Worm (Caenorhabditis elegans) whole organism, early embryonic: ENCODE data around the gene ceh-22.

ENCODE experiments used
- B0310.2 ChIP-seq: sonication (generic microtip); optimal IDR thresholded peaks from 2 replicates; lab custom pipeline; 2016; ENCODE audit warnings: mild to moderate bottlenecking, missing genetic modification characterization, missing compliant biosample characterization
- F13C5.2 ChIP-seq: sonication (generic microtip); optimal IDR thresholded peaks from 2 replicates; lab custom pipeline; 2017; ENCODE audit warnings: mild to moderate bottlenecking, missing genetic modification characterization, inconsistent platforms, missing compliant biosample characterization
- aly-1 ChIP-seq: sonication (generic microtip); optimal IDR thresholded peaks from 2 replicates; lab custom pipeline; 2016; ENCODE audit warnings: missing genetic modification characterization, missing compliant biosample characterization
- ama-1 ChIP-seq: fragments of 150-350 bp; optimal IDR thresholded peaks from 2 replicates; lab custom pipeline; 2014
- ceh-13 ChIP-seq: fragments of 200-800 bp; sonication (Bioruptor generic); optimal IDR thresholded peaks from 2 replicates; lab custom pipeline; 2018; ENCODE audit warnings: mild to moderate bottlenecking, missing genetic modification characterization, missing compliant biosample characterization
- ceh-36 ChIP-seq: sonication (generic microtip); optimal IDR thresholded peaks from 2 replicates; lab custom pipeline; 2016; ENCODE audit warnings: missing genetic modification characterization, inconsistent platforms, missing compliant biosample characterization
- ets-7 ChIP-seq: sonication (generic microtip); optimal IDR thresholded peaks from 2 replicates; lab custom pipeline; 2016; ENCODE audit warnings: missing genotype, missing genetic modification characterization, missing compliant biosample characterization
- flt-1 ChIP-seq: fragments of 200-800 bp; sonication (Bioruptor generic); IDR thresholded peaks from 2 replicates; pipeline ENCODE4 v1.3.6; 2022; ENCODE audit warnings: missing genetic modification characterization, missing compliant biosample characterization
- hmbx-1 ChIP-seq: sonication (generic microtip); optimal IDR thresholded peaks from 2 replicates; lab custom pipeline; 2016; ENCODE audit warnings: mild to moderate bottlenecking, missing genetic modification characterization, missing compliant biosample characterization
- hmg-4 ChIP-seq: fragments of 200-800 bp; sonication (Bioruptor generic); optimal IDR thresholded peaks from 2 replicates; lab custom pipeline; 2018; ENCODE audit warnings: mild to moderate bottlenecking, missing genetic modification characterization, missing compliant biosample characterization
- hnd-1 ChIP-seq: sonication (generic microtip); optimal IDR thresholded peaks from 2 replicates; lab custom pipeline; 2016; ENCODE audit warnings: missing genetic modification characterization, missing compliant biosample characterization
- pes-1 ChIP-seq: fragments of 200-800 bp; sonication (Bioruptor generic); IDR thresholded peaks from 2 replicates; pipeline ENCODE4 v1.3.6; 2022; ENCODE audit warnings: missing genetic modification reagents, missing genetic modification characterization, missing compliant biosample characterization
- scrt-1 ChIP-seq: fragments of 200-800 bp; sonication (Bioruptor generic); IDR thresholded peaks from 2 replicates; pipeline ENCODE4 v1.3.6; 2022; ENCODE audit warnings: missing genetic modification characterization, missing compliant biosample characterization
- sea-1 ChIP-seq: fragments of 200-800 bp; sonication (Bioruptor generic); conservative IDR thresholded peaks from 2 replicates; pipeline ENCODE4 v1.3.6; 2022; ENCODE audit warnings: missing genetic modification characterization, missing compliant biosample characterization
- tbx-11 ChIP-seq: fragments of 200-800 bp; sonication (Bioruptor generic); IDR thresholded peaks from 2 replicates; pipeline ENCODE4 v1.3.6; 2022; ENCODE audit warnings: missing genetic modification characterization, missing compliant biosample characterization
- tbx-37 ChIP-seq: fragments of 200-800 bp; sonication (Bioruptor generic); conservative IDR thresholded peaks from 2 replicates; pipeline ENCODE4 v1.3.6; 2022; ENCODE audit warnings: missing genetic modification reagents, missing genetic modification characterization, missing compliant biosample characterization
- tra-4 ChIP-seq: sonication (generic microtip); optimal IDR thresholded peaks from 2 replicates; lab custom pipeline; 2017; ENCODE audit warnings: missing genetic modification characterization, missing compliant biosample characterization

ceh-22 gene

DNA sequence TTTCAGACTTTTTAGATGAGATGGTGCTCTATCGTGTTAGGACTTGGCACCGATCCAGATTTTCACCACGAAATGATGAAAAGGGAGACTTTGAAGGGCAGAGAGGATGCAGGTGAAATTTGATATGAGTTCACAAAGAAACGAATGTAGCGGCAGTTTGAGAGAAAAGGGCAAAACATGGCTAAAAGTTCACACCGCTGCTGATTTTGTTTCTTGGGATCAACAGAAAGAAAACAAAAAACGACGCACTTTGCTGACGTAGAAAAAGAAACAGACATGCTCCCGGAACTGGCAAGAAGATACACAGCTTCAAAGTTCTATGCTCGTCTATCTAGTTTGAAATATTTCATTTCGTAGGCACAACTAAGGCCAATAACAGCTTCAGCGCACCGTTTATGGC lies 51.9 kb downstream of the ceh-22 start:
- TF ChIP-seq pes-1 (GFP tag; lab: Robert Waterston, UW) (no peak), sea-1 (GFP tag; lab: Robert Waterston, UW) (no peak), tbx-11 (GFP tag; lab: Robert Waterston, UW) (no peak), ama-1 (lab: Kevin White, UChicago) (no peak), hmg-4 (GFP tag; lab: Kevin White, UChicago) (no peak), tbx-37 (no peak), scrt-1 (no peak), ceh-13 (GFP tag; lab: Kevin White, UChicago) (no peak), F13C5.2 (tag; lab: Kevin White, UChicago) (no peak), hmbx-1 (no peak), ceh-36 (tag; lab: Kevin White, UChicago) (no peak), tra-4 (tag; lab: Kevin White, UChicago) (no peak), flt-1 (GFP tag; lab: Robert Waterston, UW) (no peak)

DNA sequence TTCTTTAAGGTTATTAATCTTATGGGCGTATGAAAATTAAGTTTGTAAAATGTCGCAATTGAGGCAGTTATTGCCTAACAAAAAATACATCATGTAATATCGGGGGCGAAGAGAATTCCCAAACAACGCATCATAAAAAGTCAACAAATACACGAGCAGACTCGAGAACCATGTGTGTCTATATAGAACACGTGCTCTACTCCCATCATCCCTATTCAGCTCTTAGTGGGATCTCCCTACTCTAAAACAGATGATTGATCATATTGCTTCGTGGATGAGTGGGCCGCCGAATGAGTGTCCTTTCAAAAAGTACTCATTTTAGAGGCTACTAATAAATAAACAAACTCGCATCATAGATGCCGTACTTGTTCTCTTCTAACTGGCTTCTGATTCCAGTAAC lies 52.8 kb downstream of the ceh-22 start:
- TF ChIP-seq tbx-11 (GFP tag; lab: Robert Waterston, UW): no peak
- TF ChIP-seq tbx-37: no peak
- TF ChIP-seq tra-4 (tag; lab: Kevin White, UChicago): no peak
- TF ChIP-seq B0310.2 (tag; lab: Kevin White, UChicago): no peak
- TF ChIP-seq ceh-36 (tag; lab: Kevin White, UChicago): no peak
- TF ChIP-seq scrt-1: no peak
- no peak for TF ChIP-seq flt-1 (GFP tag; lab: Robert Waterston, UW)
- no peak for TF ChIP-seq ceh-13 (GFP tag; lab: Kevin White, UChicago)
- no peak for TF ChIP-seq hnd-1 (tag; lab: Kevin White, UChicago)
- TF ChIP-seq ama-1 (lab: Kevin White, UChicago): no peak
- TF ChIP-seq hmg-4 (GFP tag; lab: Kevin White, UChicago): no peak
- no peak for TF ChIP-seq pes-1 (GFP tag; lab: Robert Waterston, UW)
- TF ChIP-seq sea-1 (GFP tag; lab: Robert Waterston, UW): no peak
- no peak for TF ChIP-seq F13C5.2 (tag; lab: Kevin White, UChicago)
- TF ChIP-seq aly-1 (tag; lab: Kevin White, UChicago): no peak
- no peak for TF ChIP-seq hmbx-1
- TF ChIP-seq ets-7 (tag; lab: Kevin White, UChicago): no peak
